Worm (Caenorhabditis elegans) whole organism, L1 larva: ENCODE data around the gene nadk-1.

Experiments used
- C16A3.4 ChIP-seq: fragments of 150-350 bp; optimal IDR thresholded peaks from 2 replicates; lab custom pipeline; 2014; ENCODE audit warnings: missing biosample characterization, missing genetic modification characterization
- F16B12.6 ChIP-seq: fragments of 150-350 bp; optimal IDR thresholded peaks from 2 replicates; lab custom pipeline; 2014; ENCODE audit warnings: missing biosample characterization, missing genetic modification characterization
- aha-1 ChIP-seq: fragments of 150-350 bp; optimal IDR thresholded peaks from 2 replicates; lab custom pipeline; 2014; ENCODE audit warnings: missing biosample characterization, missing genetic modification characterization
- blmp-1 ChIP-seq: fragments of 150-350 bp; optimal IDR thresholded peaks from 2 replicates; lab custom pipeline; 2014; ENCODE audit warnings: missing biosample characterization, missing genetic modification characterization
- ceh-88 ChIP-seq: fragments of 200-800 bp; sonication (Bioruptor generic); IDR thresholded peaks from 2 replicates; pipeline ENCODE4 v1.3.6; 2022; ENCODE audit warnings: missing genetic modification characterization, missing compliant biosample characterization
- ceh-90 ChIP-seq: sonication (generic microtip); optimal IDR thresholded peaks from 2 replicates; lab custom pipeline; 2016; ENCODE audit warnings: missing genetic modification characterization, missing compliant biosample characterization
- ces-1 ChIP-seq: fragments of 150-350 bp; optimal IDR thresholded peaks from 2 replicates; lab custom pipeline; 2014; ENCODE audit warnings: missing biosample characterization, missing genetic modification reagents, missing genetic modification characterization
- dpl-1 ChIP-seq, 3 experiments: fragments of 150-350 bp in 2 of 3; sonication (generic microtip) in 1 of 3; optimal IDR thresholded peaks; 2 replicates each; lab custom pipeline; 2014 to 2017; ENCODE audit warnings: missing biosample characterization in 3 of 3, missing genetic modification characterization in 3 of 3, missing genetic modification reagents in 3 of 3
- dsc-1 ChIP-seq: sonication (generic microtip); optimal IDR thresholded peaks from 2 replicates; lab custom pipeline; 2016; ENCODE audit warnings: mild to moderate bottlenecking, missing genetic modification characterization, missing compliant biosample characterization
- efl-3 ChIP-seq: fragments of 200-800 bp; sonication (Bioruptor generic); optimal IDR thresholded peaks from 2 replicates; lab custom pipeline; 2018; ENCODE audit warnings: mild to moderate bottlenecking, missing genetic modification characterization, missing compliant biosample characterization
- egl-13 ChIP-seq: sonication (generic microtip); optimal IDR thresholded peaks from 2 replicates; lab custom pipeline; 2016; ENCODE audit warnings: missing genotype, missing genetic modification reagents, missing genetic modification characterization, missing compliant biosample characterization
- elt-2 ChIP-seq: sonication (generic microtip); optimal IDR thresholded peaks from 2 replicates; lab custom pipeline; 2016; ENCODE audit warnings: missing genetic modification characterization, mild to moderate bottlenecking, inconsistent platforms, missing compliant biosample characterization, missing genetic modification reagents
- ets-5 ChIP-seq: fragments of 200-800 bp; sonication (Bioruptor generic); IDR thresholded peaks from 2 replicates; pipeline ENCODE4 v1.3.6; 2022; ENCODE audit warnings: missing genetic modification characterization, missing compliant biosample characterization
- fkh-8 ChIP-seq: sonication (generic microtip); optimal IDR thresholded peaks from 2 replicates; lab custom pipeline; 2016; ENCODE audit warnings: mild to moderate bottlenecking, missing genetic modification characterization, missing compliant biosample characterization
- fos-1 ChIP-seq: fragments of 150-350 bp; optimal IDR thresholded peaks from 2 replicates; lab custom pipeline; 2014; ENCODE audit warnings: missing biosample characterization, missing genetic modification characterization
- grh-1 ChIP-seq: fragments of 200-800 bp; sonication (Bioruptor generic); IDR thresholded peaks from 2 replicates; pipeline ENCODE4 v1.3.6; 2022; ENCODE audit warnings: missing genetic modification reagents, missing genetic modification characterization, missing compliant biosample characterization
- hpl-2 ChIP-seq: fragments of 150-350 bp; optimal IDR thresholded peaks from 2 replicates; lab custom pipeline; 2014; ENCODE audit warnings: missing biosample characterization, missing genetic modification reagents, missing genetic modification characterization
- jun-1 ChIP-seq: fragments of 150-350 bp; optimal IDR thresholded peaks from 2 replicates; lab custom pipeline; 2014; ENCODE audit warnings: missing biosample characterization, missing genetic modification reagents, missing genetic modification characterization
- lin-14 ChIP-seq: fragments of 200-800 bp; sonication (Bioruptor generic); optimal IDR thresholded peaks from 2 replicates; lab custom pipeline; 2018; ENCODE audit warnings: mild to moderate bottlenecking, missing genetic modification characterization, moderate library complexity, missing compliant biosample characterization
- lin-15B ChIP-seq: fragments of 150-350 bp; sonication (generic microtip); optimal IDR thresholded peaks from 3 replicates; lab custom pipeline; 2014; ENCODE audit warnings: missing biosample characterization, missing genetic modification characterization
- lin-35 ChIP-seq, 2 experiments: fragments of 150-350 bp; optimal IDR thresholded peaks; 2 replicates each; lab custom pipeline; 2014; ENCODE audit warnings: missing biosample characterization in 2 of 2, missing genetic modification characterization in 2 of 2, missing genetic modification reagents in 2 of 2
- mab-9 ChIP-seq: fragments of 200-800 bp; sonication (Bioruptor generic); IDR thresholded peaks from 2 replicates; pipeline ENCODE4 v1.3.6; 2022; ENCODE audit warnings: missing genetic modification reagents, missing genetic modification characterization, missing compliant biosample characterization
- mdl-1 ChIP-seq, 2 experiments: fragments of 150-350 bp; optimal IDR thresholded peaks; 2 replicates each; lab custom pipeline; 2014 to 2017; ENCODE audit warnings: missing biosample characterization in 2 of 2, missing genetic modification characterization in 2 of 2, inconsistent platforms in 1 of 2
- mep-1 ChIP-seq: fragments of 150-350 bp; optimal IDR thresholded peaks from 2 replicates; lab custom pipeline; 2014; ENCODE audit warnings: missing biosample characterization, missing genetic modification characterization
- nhr-19 ChIP-seq: fragments of 200-800 bp; sonication (Bioruptor generic); conservative IDR thresholded peaks from 2 replicates; pipeline ENCODE4 v1.3.6; 2022; ENCODE audit warnings: missing genetic modification characterization, missing compliant biosample characterization
- nhr-20 ChIP-seq: sonication (generic microtip); optimal IDR thresholded peaks from 2 replicates; lab custom pipeline; 2016; ENCODE audit warnings: mild to moderate bottlenecking, missing genetic modification characterization, missing compliant biosample characterization
- nhr-47 ChIP-seq: sonication (generic microtip); optimal IDR thresholded peaks from 2 replicates; lab custom pipeline; 2016; ENCODE audit warnings: mild to moderate bottlenecking, missing genetic modification characterization, moderate library complexity, missing compliant biosample characterization
- nhr-71 ChIP-seq: sonication (generic microtip); optimal IDR thresholded peaks from 2 replicates; lab custom pipeline; 2016; ENCODE audit warnings: mild to moderate bottlenecking, missing genetic modification characterization, moderate library complexity, missing compliant biosample characterization
- nhr-76 ChIP-seq: sonication (generic microtip); optimal IDR thresholded peaks from 2 replicates; lab custom pipeline; 2017; ENCODE audit warnings: missing biosample characterization, missing genetic modification characterization
- nhr-77 ChIP-seq: fragments of 150-350 bp; optimal IDR thresholded peaks from 2 replicates; lab custom pipeline; 2014; ENCODE audit warnings: missing biosample characterization, missing genetic modification characterization
- pax-3 ChIP-seq: fragments of 200-800 bp; sonication (Bioruptor generic); optimal IDR thresholded peaks from 2 replicates; lab custom pipeline; 2018; ENCODE audit warnings: mild to moderate bottlenecking, missing genetic modification characterization, moderate library complexity, missing compliant biosample characterization
- rnt-1 ChIP-seq: sonication (generic microtip); optimal IDR thresholded peaks from 2 replicates; lab custom pipeline; 2016; ENCODE audit warnings: mild to moderate bottlenecking, missing genetic modification characterization, moderate library complexity, missing compliant biosample characterization
- skn-1 ChIP-seq: fragments of 150-350 bp; optimal IDR thresholded peaks from 2 replicates; lab custom pipeline; 2014; ENCODE audit warnings: missing biosample characterization, missing genetic modification characterization
- snu-23 ChIP-seq: sonication (generic microtip); optimal IDR thresholded peaks from 2 replicates; lab custom pipeline; 2016; ENCODE audit warnings: missing genetic modification characterization, missing compliant biosample characterization
- sox-4 ChIP-seq: sonication (generic microtip); optimal IDR thresholded peaks from 2 replicates; lab custom pipeline; 2016; ENCODE audit warnings: missing genetic modification characterization, missing compliant biosample characterization
- sptf-1 ChIP-seq: fragments of 150-350 bp; optimal IDR thresholded peaks from 2 replicates; lab custom pipeline; 2014; ENCODE audit warnings: missing biosample characterization, missing genetic modification characterization
- sup-37 ChIP-seq: fragments of 200-800 bp; sonication (Bioruptor generic); optimal IDR thresholded peaks from 2 replicates; lab custom pipeline; 2018; ENCODE audit warnings: mild to moderate bottlenecking, missing genetic modification characterization, missing compliant biosample characterization
- swsn-7 ChIP-seq: sonication (generic microtip); optimal IDR thresholded peaks from 2 replicates; lab custom pipeline; 2016; ENCODE audit warnings: missing genetic modification characterization, missing compliant biosample characterization
- tbx-2 ChIP-seq: sonication (generic microtip); optimal IDR thresholded peaks from 2 replicates; lab custom pipeline; 2016; ENCODE audit warnings: missing genetic modification characterization, missing compliant biosample characterization
- tlp-1 ChIP-seq: fragments of 150-350 bp; optimal IDR thresholded peaks from 2 replicates; lab custom pipeline; 2014; ENCODE audit warnings: missing biosample characterization, missing genetic modification characterization
- unc-30 ChIP-seq: sonication (generic microtip); optimal IDR thresholded peaks from 2 replicates; lab custom pipeline; 2017; ENCODE audit warnings: missing biosample characterization, missing genetic modification characterization
- unc-62 ChIP-seq: fragments of 150-350 bp; optimal IDR thresholded peaks from 2 replicates; lab custom pipeline; 2014; ENCODE audit warnings: missing biosample characterization, missing genetic modification reagents, missing genetic modification characterization
- unc-86 ChIP-seq: sonication (generic microtip); optimal IDR thresholded peaks from 2 replicates; lab custom pipeline; 2016; ENCODE audit warnings: missing genetic modification characterization, missing compliant biosample characterization
- unc-98 ChIP-seq: fragments of 200-800 bp; sonication (Bioruptor generic); IDR thresholded peaks from 2 replicates; pipeline ENCODE4 v1.3.6; 2022; ENCODE audit warnings: missing genetic modification characterization, missing compliant biosample characterization
- xbp-1 ChIP-seq: sonication (generic microtip); optimal IDR thresholded peaks from 2 replicates; lab custom pipeline; 2016; ENCODE audit warnings: missing genetic modification characterization, missing compliant biosample characterization
- zip-4 ChIP-seq: fragments of 200-800 bp; sonication (Bioruptor generic); optimal IDR thresholded peaks from 2 replicates; lab custom pipeline; 2018; ENCODE audit warnings: mild to moderate bottlenecking, missing genetic modification characterization, moderate library complexity, missing compliant biosample characterization

Gene nadk-1

ce11 chrIV:1478649-1479048, 21.8 kb downstream of the nadk-1 start:
- no peak for TF ChIP-seq unc-86
- no peak for TF ChIP-seq tbx-2 (tag; lab: Kevin White, UChicago)
- TF ChIP-seq tlp-1 (tag; lab: Kevin White, UChicago) = no peak
- TF ChIP-seq mab-9 (GFP tag; lab: Robert Waterston, UW) = no peak
- no peak for TF ChIP-seq egl-13 (tag; lab: Kevin White, UChicago)
- TF ChIP-seq zip-4 (GFP tag; lab: Kevin White, UChicago) = no peak
- TF ChIP-seq ceh-88 = no peak
- no peak for TF ChIP-seq dpl-1 (GFP tag; optimal IDR thresholded peaks at IDR 0.05; lab: Kevin White, UChicago)
- TF ChIP-seq unc-98 (GFP tag; lab: Robert Waterston, UW) = no peak
- no peak for TF ChIP-seq grh-1 (GFP tag; lab: Robert Waterston, UW)
- TF ChIP-seq unc-30 (tag; lab: Kevin White, UChicago) = no peak
- no peak for TF ChIP-seq C16A3.4 (tag; lab: Kevin White, UChicago)
- no peak for TF ChIP-seq rnt-1 (tag; lab: Kevin White, UChicago)

- TF ChIP-seq lin-14 (GFP tag; lab: Kevin White, UChicago) = peak; percentile 61
- peak; percentile 17 for TF ChIP-seq fkh-8
- TF ChIP-seq nhr-76 (tag; lab: Kevin White, UChicago) = no peak
- no peak for TF ChIP-seq lin-15B (tag; lab: Kevin White, UChicago)
- TF ChIP-seq nhr-71 = peak; percentile 57
- TF ChIP-seq nhr-47 (tag; lab: Kevin White, UChicago) = peak; percentile 37
Measured at ce11 chrIV:1484968-1485474, 28.1 kb downstream of the nadk-1 start, which contains the start of gene Y77E11A.16. Gene Y77E11A.16 (plus strand): TSS chrIV:1485424.

ce11 chrIV:1496017-1496678, 39.3 kb downstream of the nadk-1 start, which contains the start of gene npp-20:
Gene npp-20 (minus strand): TSS chrIV:1496022.
- TF ChIP-seq sptf-1 (tag; lab: Kevin White, UChicago) (no peak), jun-1 (tag; lab: Kevin White, UChicago) (peak; percentile 5), dsc-1 (tag; lab: Kevin White, UChicago) (peak; percentile 65), dpl-1 (GFP tag; optimal IDR thresholded peaks at IDR 0.05; lab: Kevin White, UChicago) (peak; percentile 62 to 78 (median 78)), efl-3 (GFP tag; lab: Kevin White, UChicago) (no peak), swsn-7 (tag; lab: Kevin White, UChicago) (peak; percentile 69), mep-1 (peak; percentile 84), pax-3 (no peak), lin-35 (GFP tag; optimal IDR thresholded peaks at IDR 0.05; lab: Kevin White, UChicago) (peak; percentile 72 to 76), hpl-2 (peak; percentile 39), ceh-90 (peak; percentile 41), lin-15B (tag; lab: Kevin White, UChicago) (no peak), egl-13 (tag; lab: Kevin White, UChicago) (no peak), nhr-20 (tag; lab: Kevin White, UChicago) (peak; percentile 56), nhr-47 (tag; lab: Kevin White, UChicago) (peak; percentile 83), F16B12.6 (tag; lab: Kevin White, UChicago) (peak; percentile 48), xbp-1 (tag; lab: Kevin White, UChicago) (peak; percentile 67), fos-1 (tag; lab: Kevin White, UChicago) (no peak), sox-4 (tag; lab: Kevin White, UChicago) (no peak), blmp-1 (peak; percentile 38), unc-86 (peak; percentile 36), mdl-1 (tag; optimal IDR thresholded peaks at IDR 0.05; lab: Kevin White, UChicago) (peak in 1 of 2 experiments; percentile 72), tlp-1 (tag; lab: Kevin White, UChicago) (no peak), nhr-19 (GFP tag; lab: Robert Waterston, UW) (peak; percentile 54), snu-23 (GFP tag; lab: Kevin White, UChicago) (peak; percentile 72), ets-5 (GFP tag; lab: Robert Waterston, UW) (no peak), fkh-8 (no peak), elt-2 (tag; lab: Kevin White, UChicago) (no peak), sup-37 (GFP tag; lab: Kevin White, UChicago) (no peak), nhr-71 (peak; percentile 75), nhr-77 (no peak), tbx-2 (tag; lab: Kevin White, UChicago) (peak; percentile 54), mab-9 (GFP tag; lab: Robert Waterston, UW) (no peak), skn-1 (tag; lab: Kevin White, UChicago) (peak; percentile 15), ces-1 (GFP tag; lab: Kevin White, UChicago) (no peak), zip-4 (GFP tag; lab: Kevin White, UChicago) (peak; percentile 19), unc-62 (GFP tag; lab: Kevin White, UChicago) (no peak), aha-1 (tag; lab: Kevin White, UChicago) (no peak)
